Fruit fly (Drosophila melanogaster): ENCODE data around the gene CG6282.

Gene CG6282

DNA sequence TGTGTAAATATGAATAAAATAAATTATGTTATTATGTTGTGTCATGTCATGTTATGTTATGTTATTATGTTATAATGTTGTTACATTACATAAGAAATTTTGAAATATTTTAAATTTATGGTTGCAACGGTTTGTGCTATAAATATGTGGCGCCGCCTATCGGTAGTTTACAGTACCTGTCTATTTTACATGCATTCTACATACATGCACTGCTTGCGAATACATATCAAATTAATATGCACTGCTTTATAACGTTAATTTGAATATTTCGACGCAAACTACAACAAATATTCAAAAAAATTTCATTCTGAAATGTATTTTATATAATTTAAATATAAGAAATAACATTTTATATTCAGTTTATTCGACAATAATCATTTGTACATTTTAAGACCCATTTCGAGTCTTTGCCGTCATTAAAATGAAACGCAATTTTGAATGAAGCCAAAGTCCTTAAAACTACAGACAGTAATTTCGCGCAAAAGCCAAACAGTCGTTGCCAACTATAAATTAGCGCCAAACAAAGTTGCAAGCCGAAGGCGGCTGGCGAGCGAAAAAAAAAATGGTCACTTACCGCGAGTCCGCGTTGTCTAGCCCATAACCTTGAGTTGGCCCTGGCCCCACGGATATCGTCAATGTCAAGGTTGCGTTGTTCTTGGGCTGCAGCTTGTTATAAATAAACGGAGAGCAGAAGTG lies 47.6 kb downstream of the CG6282 start:
- TF ChIP-seq CG4496 (GFP tag; IDR thresholded peaks at IDR 0.05) (peak; percentile 37; the same call in 1 of the 3 replicates), CG13204 (GFP tag; optimal IDR thresholded peaks at IDR 0.05) (no peak)

- TF ChIP-seq CG13204 (GFP tag; optimal IDR thresholded peaks at IDR 0.05), result peak; percentile 86
- TF ChIP-seq CG4496 (GFP tag; IDR thresholded peaks at IDR 0.05), result peak; percentile 50; the same call in 1 of the 3 replicates
- TF ChIP-seq CG14655 (GFP tag; optimal IDR thresholded peaks at IDR 0.05), result no peak
- no peak for TF ChIP-seq D1 (tag; optimal IDR thresholded peaks at IDR 0.05)
- TF ChIP-seq EcR (GFP tag; optimal IDR thresholded peaks at IDR 0.05), result peak; percentile 86
- TF ChIP-seq gl (tag; optimal IDR thresholded peaks at IDR 0.05), result peak; percentile 11
Measured at dm6 chr3L:8652572-8652977, 48.1 kb downstream of the CG6282 start.

- TF ChIP-seq CG14655 (GFP tag; optimal IDR thresholded peaks at IDR 0.05), result no peak
- TF ChIP-seq CG34367 (tag; optimal IDR thresholded peaks at IDR 0.05), result no peak
Measured at dm6 chr3L:8653572-8653971, 49.1 kb downstream of the CG6282 start.

dm6 chr3L:8655217-8655896 lies 50.9 kb downstream of the CG6282 start:
- no peak for TF ChIP-seq CG15710 (tag; optimal IDR thresholded peaks at IDR 0.05)

DNA sequence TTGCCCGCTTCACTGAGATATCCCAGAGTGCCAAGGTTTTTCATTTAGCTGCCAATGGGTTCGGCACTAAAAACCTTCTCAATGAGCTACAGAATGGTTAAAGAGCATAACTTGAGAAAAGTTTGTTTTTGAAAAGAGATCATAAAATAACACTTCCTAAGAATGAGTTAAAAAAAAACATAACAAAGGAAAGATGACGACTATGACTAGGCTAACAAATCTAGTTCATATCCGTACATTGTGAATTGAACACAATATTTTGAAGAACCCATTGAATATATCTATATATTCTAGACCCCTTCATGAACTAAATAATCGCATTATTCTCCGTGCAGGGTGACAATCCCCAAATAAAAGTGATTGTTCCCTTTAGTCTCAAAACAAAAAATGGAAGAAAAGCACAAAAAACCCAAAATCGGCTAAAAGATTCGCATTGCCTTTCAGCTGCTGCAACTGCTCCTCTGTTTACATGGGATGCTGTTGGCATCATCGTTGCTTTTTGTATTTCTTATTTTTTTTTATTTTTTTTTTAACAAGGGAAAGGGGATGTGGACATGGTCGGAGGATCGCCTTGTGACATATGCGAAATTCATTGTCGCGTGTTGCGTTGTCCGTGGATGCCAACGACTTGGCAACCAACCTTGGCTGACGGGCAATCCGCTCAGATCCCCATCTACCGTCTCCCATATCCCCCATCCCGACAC lies 52.4 kb downstream of the CG6282 start:
- peak; percentile 49 for TF ChIP-seq CG9948 (tag; optimal IDR thresholded peaks at IDR 0.05)
- no peak for TF ChIP-seq CG32121 (GFP tag; IDR thresholded peaks at IDR 0.05)
- TF ChIP-seq CG10348 (GFP tag; IDR thresholded peaks at IDR 0.05), result no peak
- TF ChIP-seq CG17806 (tag; optimal IDR thresholded peaks at IDR 0.05), result peak; percentile 51
- peak; percentile 86 for TF ChIP-seq Snoo (tag; optimal IDR thresholded peaks at IDR 0.05)
- no peak for TF ChIP-seq gl (tag; optimal IDR thresholded peaks at IDR 0.05)
- no peak for TF ChIP-seq EcR (GFP tag; optimal IDR thresholded peaks at IDR 0.05)
- peak; percentile 29 for TF ChIP-seq D1 (tag; optimal IDR thresholded peaks at IDR 0.05)
- TF ChIP-seq CG14655 (GFP tag; optimal IDR thresholded peaks at IDR 0.05), result no peak
- TF ChIP-seq CG8301 (tag; optimal IDR thresholded peaks at IDR 0.05), result no peak
- no peak for TF ChIP-seq Ets98B (GFP tag; IDR thresholded peaks at IDR 0.05)
- TF ChIP-seq rn (GFP tag; IDR thresholded peaks at IDR 0.05), result no peak
- peak; percentile 89 for TF ChIP-seq CG15710 (tag; optimal IDR thresholded peaks at IDR 0.05)
- TF ChIP-seq CG34367 (tag; optimal IDR thresholded peaks at IDR 0.05), result peak; percentile 42
- peak; percentile 90 for TF ChIP-seq Pif1B (GFP tag; optimal IDR thresholded peaks at IDR 0.05)
- TF ChIP-seq CG8159 (tag; optimal IDR thresholded peaks at IDR 0.05), result peak; percentile 92
- TF ChIP-seq Pif1A (GFP tag; optimal IDR thresholded peaks at IDR 0.05), result peak; percentile 87
- no peak for TF ChIP-seq CG12605 (GFP tag; IDR thresholded peaks at IDR 0.05)
- TF ChIP-seq CG4496 (GFP tag; IDR thresholded peaks at IDR 0.05), result no peak
- no peak for TF ChIP-seq CG13204 (GFP tag; optimal IDR thresholded peaks at IDR 0.05)
- no peak for TF ChIP-seq fd96Ca (GFP tag; IDR thresholded peaks at IDR 0.05)

DNA sequence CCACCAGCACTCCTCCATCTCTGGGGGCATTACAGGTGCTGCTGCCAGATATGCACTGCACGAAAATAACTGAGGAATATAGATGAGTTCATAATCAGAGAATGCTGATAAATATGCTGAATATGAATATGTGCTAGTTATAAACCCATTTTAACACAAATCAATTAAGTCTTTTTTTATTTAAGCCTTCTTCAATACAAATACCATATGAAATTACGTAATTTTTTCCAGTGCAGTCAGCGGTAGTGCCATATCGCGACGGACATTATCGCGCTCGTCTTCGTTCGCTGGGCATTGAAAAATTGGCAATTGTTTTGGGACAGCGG lies 52.9 kb downstream of the CG6282 start:
- TF ChIP-seq CG8159 (tag; optimal IDR thresholded peaks at IDR 0.05), result peak; percentile 95
- TF ChIP-seq CG12605 (GFP tag; IDR thresholded peaks at IDR 0.05), result no peak
- TF ChIP-seq rn (GFP tag; IDR thresholded peaks at IDR 0.05), result peak; percentile 47; the same call in 1 of the 2 replicates
- TF ChIP-seq CG15710 (tag; optimal IDR thresholded peaks at IDR 0.05), result peak; percentile 91
- TF ChIP-seq Pif1B (GFP tag; optimal IDR thresholded peaks at IDR 0.05), result peak; percentile 84
- peak; percentile 89 for TF ChIP-seq CG17806 (tag; optimal IDR thresholded peaks at IDR 0.05)
- TF ChIP-seq CG9948 (tag; optimal IDR thresholded peaks at IDR 0.05), result peak; percentile 85
- TF ChIP-seq CG32121 (GFP tag; IDR thresholded peaks at IDR 0.05), result peak; percentile 81
- TF ChIP-seq EcR (GFP tag; optimal IDR thresholded peaks at IDR 0.05), result peak; percentile 85
- TF ChIP-seq Pif1A (GFP tag; optimal IDR thresholded peaks at IDR 0.05), result peak; percentile 88
- TF ChIP-seq D1 (tag; optimal IDR thresholded peaks at IDR 0.05), result peak; percentile 85
- TF ChIP-seq CG8301 (tag; optimal IDR thresholded peaks at IDR 0.05), result peak; percentile 47
- peak; percentile 80 for TF ChIP-seq gl (tag; optimal IDR thresholded peaks at IDR 0.05)
- no peak for TF ChIP-seq CG10348 (GFP tag; IDR thresholded peaks at IDR 0.05)
- peak; percentile 68; the same call in 2 of the 3 replicates for TF ChIP-seq fd96Ca (GFP tag; IDR thresholded peaks at IDR 0.05)
- peak; percentile 82 for TF ChIP-seq Snoo (tag; optimal IDR thresholded peaks at IDR 0.05)
- peak; percentile 53; the same call in 1 of the 2 replicates for TF ChIP-seq Ets98B (GFP tag; IDR thresholded peaks at IDR 0.05)
- peak; percentile 78 for TF ChIP-seq CG34367 (tag; optimal IDR thresholded peaks at IDR 0.05)
- TF ChIP-seq CG14655 (GFP tag; optimal IDR thresholded peaks at IDR 0.05), result peak; percentile 62
- TF ChIP-seq CG4496 (GFP tag; IDR thresholded peaks at IDR 0.05), result peak; percentile 88
- TF ChIP-seq CG13204 (GFP tag; optimal IDR thresholded peaks at IDR 0.05), result peak; percentile 94

Measured in whole organism, pupa.